Worm (Caenorhabditis elegans) whole organism, L4/young adult: ENCODE data around the gene fbxb-34.

Experiments used
- W03F9.2 ChIP-seq: fragments of 150-350 bp; optimal IDR thresholded peaks from 2 replicates; lab custom pipeline; 2014; ENCODE audit warnings: missing biosample characterization, missing genetic modification characterization
- dao-5 ChIP-seq: sonication (generic microtip); optimal IDR thresholded peaks from 2 replicates; lab custom pipeline; 2016; ENCODE audit warnings: missing genotype, missing genetic modification characterization, moderate library complexity, missing compliant biosample characterization

DNA sequence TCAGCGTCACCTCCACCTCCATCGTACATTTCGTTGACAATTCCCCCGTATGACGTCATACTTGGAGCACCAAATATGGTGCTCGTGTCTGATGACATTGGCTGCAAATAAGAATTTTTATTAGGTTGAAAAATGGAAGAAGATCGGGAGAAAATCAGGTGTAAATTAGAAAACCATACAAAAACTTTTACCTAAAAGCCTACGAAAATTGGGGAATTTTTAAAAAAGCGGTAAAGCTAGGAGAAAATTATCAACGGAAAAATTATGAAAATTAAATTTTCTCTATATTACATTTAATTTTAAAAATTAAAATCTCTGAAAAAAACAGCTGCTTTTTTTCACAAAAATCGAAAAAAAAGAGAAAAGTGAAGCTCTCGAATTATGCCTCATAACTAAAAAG is 36.8 kb downstream of the fbxb-34 start, which contains the start of gene T04B8.5:
- no peak for TF ChIP-seq W03F9.2 (tag; lab: Kevin White, UChicago)
- TF ChIP-seq dao-5 (tag; lab: Kevin White, UChicago): no peak
